Worm (Caenorhabditis elegans) whole organism, L4 larva: ENCODE data around the gene F26F2.3.
"Not testable (repeated sequence)": the region's sequence is repeated elsewhere in the genome, so short reads cannot be mapped to it uniquely, and the experiment has no call there.

Source experiments
- T20F7.1 ChIP-seq: fragments of 200-800 bp; sonication (Bioruptor generic); optimal IDR thresholded peaks from 2 replicates; lab custom pipeline; 2018; ENCODE audit warnings: mild to moderate bottlenecking, missing genetic modification characterization, missing compliant biosample characterization
- Y48G9A.11 ChIP-seq: fragments of 200-800 bp; sonication (Bioruptor generic); IDR thresholded peaks from 2 replicates; pipeline ENCODE4 v1.3.6; 2022; ENCODE audit warnings: missing genetic modification reagents, missing genetic modification characterization, missing compliant biosample characterization
- aha-1 ChIP-seq: fragments of 150-350 bp; peaks from one replicate; lab custom pipeline; 2014; ENCODE audit warnings: missing biosample characterization, missing genetic modification characterization
- ceh-28 ChIP-seq: fragments of 150-350 bp; optimal IDR thresholded peaks from 2 replicates; lab custom pipeline; 2014; ENCODE audit warnings: missing biosample characterization, missing genetic modification reagents, missing genetic modification characterization
- ceh-32 ChIP-seq: sonication (generic microtip); optimal IDR thresholded peaks from 2 replicates; lab custom pipeline; 2016; ENCODE audit warnings: mild to moderate bottlenecking, missing genetic modification characterization, missing compliant biosample characterization; ENCODE audit not compliant: poor library complexity
- ceh-44 ChIP-seq: fragments of 200-800 bp; sonication (Bioruptor generic); IDR thresholded peaks from 2 replicates; pipeline ENCODE4 v1.3.6; 2022; ENCODE audit warnings: missing genetic modification reagents, missing genetic modification characterization, missing compliant biosample characterization
- ctbp-1 ChIP-seq: fragments of 200-800 bp; sonication (Bioruptor generic); IDR thresholded peaks from 2 replicates; pipeline ENCODE4 v1.3.6; 2022; ENCODE audit warnings: missing genetic modification reagents, missing genetic modification characterization, missing compliant biosample characterization
- daf-12 ChIP-seq: fragments of 150-350 bp; optimal IDR thresholded peaks from 2 replicates; lab custom pipeline; 2014; ENCODE audit warnings: missing biosample characterization, missing genetic modification reagents, missing genetic modification characterization
- daf-8 ChIP-seq: fragments of 200-800 bp; sonication (Bioruptor generic); IDR thresholded peaks from 2 replicates; pipeline ENCODE4 v1.3.6; 2022; ENCODE audit warnings: missing genetic modification characterization, missing compliant biosample characterization
- dmd-8 ChIP-seq: fragments of 200-800 bp; sonication (Bioruptor generic); IDR thresholded peaks from 2 replicates; pipeline ENCODE4 v1.3.6; 2022; ENCODE audit warnings: missing genetic modification characterization, missing compliant biosample characterization
- dpl-1 ChIP-seq: fragments of 150-350 bp; optimal IDR thresholded peaks from 2 replicates; lab custom pipeline; 2014; ENCODE audit warnings: missing biosample characterization, missing genetic modification reagents, missing genetic modification characterization
- egl-27 ChIP-seq: sonication (generic microtip); optimal IDR thresholded peaks from 3 replicates; lab custom pipeline; 2017; ENCODE audit warnings: missing biosample characterization, missing genetic modification reagents, missing genetic modification characterization
- lir-3 ChIP-seq: sonication (generic microtip); optimal IDR thresholded peaks from 2 replicates; lab custom pipeline; 2016; ENCODE audit warnings: mild to moderate bottlenecking, missing genetic modification characterization, missing compliant biosample characterization
- mxl-3 ChIP-seq: fragments of 200-800 bp; sonication (Bioruptor generic); optimal IDR thresholded peaks from 2 replicates; lab custom pipeline; 2018; ENCODE audit warnings: mild to moderate bottlenecking, missing genetic modification characterization, missing compliant biosample characterization
- nhr-102 ChIP-seq: sonication (generic microtip); optimal IDR thresholded peaks from 2 replicates; lab custom pipeline; 2016; ENCODE audit warnings: mild to moderate bottlenecking, missing genetic modification characterization, moderate library complexity, missing compliant biosample characterization
- nhr-11 ChIP-seq: fragments of 150-350 bp; optimal IDR thresholded peaks from 2 replicates; lab custom pipeline; 2014; ENCODE audit warnings: missing biosample characterization, missing genetic modification characterization
- nhr-111 ChIP-seq: fragments of 200-800 bp; sonication (Bioruptor generic); optimal IDR thresholded peaks from 2 replicates; lab custom pipeline; 2018; ENCODE audit warnings: mild to moderate bottlenecking, missing genetic modification characterization, missing compliant biosample characterization
- nhr-237 ChIP-seq: sonication (generic microtip); optimal IDR thresholded peaks from 2 replicates; lab custom pipeline; 2017; ENCODE audit warnings: missing biosample characterization, missing genetic modification characterization
- nhr-42 ChIP-seq: fragments of 200-800 bp; sonication (Bioruptor generic); IDR thresholded peaks from 2 replicates; pipeline ENCODE4 v1.3.6; 2022; ENCODE audit warnings: missing genetic modification characterization, missing compliant biosample characterization
- php-3 ChIP-seq: fragments of 200-800 bp; sonication (Bioruptor generic); IDR thresholded peaks from 2 replicates; pipeline ENCODE4 v1.3.6; 2022; ENCODE audit warnings: missing genetic modification reagents, missing genetic modification characterization, missing compliant biosample characterization
- skn-1 ChIP-seq: fragments of 150-350 bp; optimal IDR thresholded peaks from 2 replicates; lab custom pipeline; 2014; ENCODE audit warnings: missing biosample characterization, missing genetic modification characterization
- spr-3 ChIP-seq: fragments of 200-800 bp; sonication (Bioruptor generic); optimal IDR thresholded peaks from 2 replicates; lab custom pipeline; 2018; ENCODE audit warnings: mild to moderate bottlenecking, missing genetic modification characterization, missing compliant biosample characterization
- tra-1 ChIP-seq: fragments of 200-800 bp; sonication (Bioruptor generic); IDR thresholded peaks from 2 replicates; pipeline ENCODE4 v1.3.6; 2022; ENCODE audit warnings: missing genetic modification reagents, missing genetic modification characterization, missing compliant biosample characterization
- unc-39 ChIP-seq: sonication (generic microtip); optimal IDR thresholded peaks from 2 replicates; lab custom pipeline; 2017; ENCODE audit warnings: missing biosample characterization, missing genetic modification characterization
- unc-62 ChIP-seq, 3 experiments: fragments of 150-350 bp in 1 of 3; sonication (generic microtip); optimal IDR thresholded peaks in 2 of 3; peaks in 1 of 3; 1 replicate in 1 of 3; 2 replicates in 2 of 3; lab custom pipeline; 2014 to 2017; ENCODE audit warnings: missing biosample characterization in 3 of 3, missing genetic modification characterization in 3 of 3, missing genetic modification reagents in 3 of 3, missing genotype in 1 of 3
- vab-7 ChIP-seq: fragments of 200-800 bp; sonication (Bioruptor generic); IDR thresholded peaks from 2 replicates; pipeline ENCODE4 v1.3.6; 2022; ENCODE audit warnings: missing genetic modification reagents, missing genetic modification characterization, missing compliant biosample characterization
- zag-1 ChIP-seq: fragments of 150-350 bp; optimal IDR thresholded peaks from 2 replicates; lab custom pipeline; 2014; ENCODE audit warnings: missing biosample characterization, missing genetic modification characterization
- zfp-2 ChIP-seq: sonication (generic microtip); optimal IDR thresholded peaks from 2 replicates; lab custom pipeline; 2016; ENCODE audit warnings: mild to moderate bottlenecking, missing genetic modification characterization, missing compliant biosample characterization
- ztf-7 ChIP-seq: fragments of 150-350 bp; optimal IDR thresholded peaks from 2 replicates; lab custom pipeline; 2014; ENCODE audit warnings: missing biosample characterization, missing genetic modification characterization

The F26F2.3 gene

DNA sequence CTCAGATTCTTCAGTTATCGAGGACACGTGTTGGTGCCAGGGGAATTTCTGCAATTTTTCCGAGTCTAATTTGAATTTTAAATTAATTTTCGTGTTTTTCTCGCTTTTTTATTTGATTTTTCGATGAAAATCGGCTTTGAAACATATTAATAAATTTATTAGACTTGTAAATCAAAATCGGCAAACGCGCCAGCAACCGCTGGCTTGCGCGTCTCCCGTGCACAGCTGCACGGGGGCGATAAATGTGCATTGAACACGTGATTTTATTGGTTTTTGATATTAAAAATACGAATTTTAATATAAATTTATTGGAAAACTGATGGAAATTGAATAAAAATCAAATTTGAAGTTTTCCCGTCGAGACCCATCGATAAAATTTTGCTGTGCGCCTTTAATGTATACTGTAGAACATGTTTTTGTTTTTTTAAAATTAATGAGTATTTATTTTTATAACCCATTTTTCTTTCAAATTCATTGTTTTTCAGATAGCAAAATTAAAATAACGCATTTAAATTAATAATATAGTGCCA is 14.2 kb upstream of the F26F2.3 start, which contains the start of gene F26F2.7 (continued):
- TF ChIP-seq zag-1 (tag; lab: Kevin White, UChicago) = no peak
- TF ChIP-seq skn-1 (tag; lab: Kevin White, UChicago) = no peak
- TF ChIP-seq nhr-42 = peak; percentile 74; the same call in 1 of the 2 replicates
- peak; percentile 74 for TF ChIP-seq spr-3 (GFP tag; lab: Kevin White, UChicago)
- no peak for TF ChIP-seq lir-3
- TF ChIP-seq ceh-44 (GFP tag; lab: Robert Waterston, UW) = no peak
- TF ChIP-seq dmd-8 (GFP tag; lab: Robert Waterston, UW) = no peak

DNA sequence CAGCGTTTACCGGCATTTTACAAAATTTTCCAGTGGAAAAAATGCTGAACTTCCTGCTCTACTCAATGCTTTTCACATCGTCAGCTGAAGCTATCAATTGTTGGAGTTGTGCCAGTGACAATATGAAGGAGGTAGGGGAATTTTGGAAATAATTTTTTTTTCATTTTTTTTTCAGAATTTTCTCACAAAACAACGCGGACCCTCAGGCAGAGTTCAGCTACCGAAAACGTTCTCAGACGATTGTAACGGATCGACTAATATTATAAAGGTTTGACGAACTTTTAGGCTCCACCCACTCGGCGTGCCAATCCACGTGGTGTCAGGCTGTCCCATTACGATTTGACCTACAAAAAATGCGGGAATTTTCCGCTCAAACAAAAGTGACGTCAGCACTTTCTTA is 13.2 kb upstream of the F26F2.3 start, which contains the start of gene F26F2.8:
F26F2.8 (plus strand) TSS at position 13 of the 400 bp plus-strand sequence.
- TF ChIP-seq nhr-11 (tag; lab: Kevin White, UChicago) (no peak), aha-1 (tag; lab: Kevin White, UChicago) (peak; percentile 90)

DNA sequence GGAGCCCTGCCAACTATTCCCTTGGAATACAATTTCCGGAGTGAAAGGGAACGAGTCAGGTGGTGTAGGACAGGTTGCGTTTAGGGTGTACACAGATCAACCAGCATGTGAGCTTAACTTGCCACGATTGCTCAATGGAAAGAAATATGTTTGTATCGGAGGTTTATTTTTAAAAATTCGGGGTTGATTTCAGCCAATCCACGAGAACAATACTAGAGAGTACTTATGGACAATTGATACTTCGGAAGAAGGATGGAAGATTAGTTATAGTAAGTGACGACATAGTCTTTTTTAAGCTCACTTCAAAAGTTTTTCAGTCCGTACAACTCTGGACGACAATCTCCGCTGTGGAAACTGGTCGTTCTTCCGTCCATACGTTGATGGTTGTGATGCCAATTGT is 8.5 kb upstream of the F26F2.3 start:
- no peak for TF ChIP-seq tra-1
- TF ChIP-seq unc-62 (GFP tag; optimal IDR thresholded peaks at IDR 0.05 in 1 of 2; lab: Kevin White, UChicago) = peak in 1 of 2 experiments; percentile 97
- no peak for TF ChIP-seq unc-62 (tag; optimal IDR thresholded peaks at IDR 0.05; lab: Kevin White, UChicago)

DNA sequence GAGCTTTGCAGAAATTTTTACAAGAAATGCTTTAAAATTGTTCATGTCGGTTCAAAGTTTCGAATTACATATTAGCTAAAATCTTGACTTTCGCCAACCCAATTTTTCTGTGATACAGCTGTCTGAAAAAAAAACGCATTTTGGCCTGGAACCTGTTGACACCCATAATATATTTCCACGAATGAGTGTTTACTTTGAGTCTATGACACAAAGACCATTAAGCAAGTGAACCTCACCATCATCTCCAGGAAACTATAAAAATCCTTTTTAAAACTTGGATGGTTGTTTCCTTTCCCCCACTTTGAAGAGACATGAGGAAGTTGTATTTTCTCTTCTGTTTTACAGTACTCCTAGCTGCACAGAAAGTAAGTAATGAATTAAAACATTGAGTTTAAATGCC is 8.0 kb upstream of the F26F2.3 start, which contains the start of gene clec-263:
clec-263 (plus strand) TSS at position 301 of the 400 bp plus-strand sequence.
- TF ChIP-seq unc-62 (GFP tag; optimal IDR thresholded peaks at IDR 0.05 in 1 of 2; lab: Kevin White, UChicago) (peak in 1 of 2 experiments; percentile 11), unc-62 (tag; optimal IDR thresholded peaks at IDR 0.05; lab: Kevin White, UChicago) (no peak), ceh-28 (tag; lab: Kevin White, UChicago) (no peak)

DNA sequence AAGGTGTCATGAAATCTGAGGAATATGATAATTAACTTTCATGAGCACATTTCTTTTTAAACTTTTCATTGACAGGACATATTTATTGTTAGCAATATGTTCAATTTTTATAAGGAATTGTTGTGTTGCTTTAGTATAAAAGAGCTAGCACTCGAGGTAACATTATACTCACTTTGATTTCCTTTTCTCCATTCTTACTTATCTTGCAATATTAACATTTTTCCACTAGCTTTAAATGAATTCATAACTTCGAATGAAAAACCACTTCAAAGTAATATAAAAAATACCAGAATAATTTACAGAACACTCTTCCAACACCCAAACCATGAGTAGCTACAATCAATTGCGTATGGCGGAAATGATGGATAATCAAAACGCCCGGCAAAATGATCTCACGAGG is 7.0 kb upstream of the F26F2.3 start, which contains the start of gene F26F2.5:
F26F2.5 (plus strand) TSS at position 301 of the 400 bp plus-strand sequence.
- TF ChIP-seq ctbp-1 (GFP tag; lab: Robert Waterston, UW) (no peak), egl-27 (tag; lab: Kevin White, UChicago) (no peak), daf-12 (tag; lab: Kevin White, UChicago) (no peak), unc-39 (tag; lab: Kevin White, UChicago) (no peak), nhr-237 (no peak), daf-8 (no peak), php-3 (no peak), vab-7 (GFP tag; lab: Robert Waterston, UW) (no peak), T20F7.1 (no peak), zfp-2 (tag; lab: Kevin White, UChicago) (no peak), mxl-3 (GFP tag; lab: Kevin White, UChicago) (no peak)
- TF ChIP-seq, all 104 proteins: peak for 0

DNA sequence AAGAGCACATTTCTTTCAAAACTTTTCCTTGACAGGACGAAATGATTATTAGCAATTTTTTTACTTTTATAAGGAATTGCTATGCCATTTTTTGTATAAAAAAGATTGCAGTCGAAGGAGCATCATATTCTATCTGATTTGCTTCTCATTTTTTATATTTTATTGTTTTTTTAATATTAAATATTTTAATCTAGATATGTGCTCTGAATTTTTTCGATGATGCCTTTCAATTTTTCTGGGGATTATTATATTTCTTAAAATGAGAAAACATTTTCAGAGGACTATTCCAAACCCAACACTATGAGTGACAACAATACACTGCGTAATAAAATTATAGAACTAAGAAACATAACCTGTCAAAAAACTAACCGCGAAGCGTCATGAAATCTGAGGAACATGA is 2.6 kb upstream of the F26F2.3 start, which contains the start of gene F26F2.4:
F26F2.4 (plus strand) TSS at position 301 of the 400 bp plus-strand sequence.
- not testable (repeated sequence) for TF ChIP-seq ceh-32 (tag; lab: Kevin White, UChicago); nhr-111 (GFP tag; lab: Kevin White, UChicago); dpl-1 (GFP tag; lab: Kevin White, UChicago)

DNA sequence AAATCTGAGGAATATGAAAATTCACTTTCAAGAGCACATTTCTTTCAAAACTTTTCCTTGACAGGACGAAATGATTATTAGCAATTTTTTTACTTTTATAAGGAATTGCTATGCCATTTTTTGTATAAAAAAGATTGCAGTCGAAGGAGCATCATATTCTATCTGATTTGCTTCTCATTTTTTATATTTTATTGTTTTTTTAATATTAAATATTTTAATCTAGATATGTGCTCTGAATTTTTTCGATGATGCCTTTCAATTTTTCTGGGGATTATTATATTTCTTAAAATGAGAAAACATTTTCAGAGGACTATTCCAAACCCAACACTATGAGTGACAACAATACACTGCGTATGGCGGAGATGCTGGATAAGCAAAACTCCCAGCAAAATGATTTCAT is 2.3 kb downstream of the F26F2.3 start, which contains the start of gene F26F2.13:
F26F2.13 (plus strand) TSS at position 301 of the 400 bp plus-strand sequence.
- not testable (repeated sequence) for TF ChIP-seq ztf-7 (tag; lab: Kevin White, UChicago); Y48G9A.11; nhr-102 (tag; lab: Kevin White, UChicago)
